Fruit fly (Drosophila melanogaster) whole organism, embryonic: Measurements from ENCODE around the gene sals.
A peak's percentile ranks its signal among the peaks of the same experiment; 100 is the strongest.

Experiments
- Asciz ChIP-seq: fragments of 200-800 bp; sonication (Bioruptor generic); optimal IDR thresholded peaks from 2 replicates; lab custom pipeline; 2017; ENCODE audit warnings: missing biosample characterization, mild to moderate bottlenecking, missing genetic modification characterization, missing genetic modification reagents
- Atf3 ChIP-seq: fragments of 200-800 bp; sonication (Bioruptor generic); optimal IDR thresholded peaks from 3 replicates; lab custom pipeline; 2016; ENCODE audit warnings: missing biosample characterization, missing genetic modification characterization
- CG11247 ChIP-seq: fragments of 200-800 bp; sonication (Bioruptor generic); IDR thresholded peaks from 2 replicates; pipeline ENCODE4 v1.3.6; 2022; ENCODE audit warnings: missing biosample characterization, missing genetic modification characterization
- CG11456 ChIP-seq: fragments of 200-800 bp; sonication (Bioruptor generic); IDR thresholded peaks from 3 replicates; pipeline ENCODE4 v1.3.6; 2022; ENCODE audit warnings: missing biosample characterization, missing genetic modification characterization
- CG12236 ChIP-seq: fragments of 200-800 bp; sonication (Bioruptor generic); optimal IDR thresholded peaks from 2 replicates; lab custom pipeline; 2016; ENCODE audit warnings: missing biosample characterization, missing genetic modification characterization
- CG13287 ChIP-seq: fragments of 200-800 bp; sonication (Bioruptor generic); IDR thresholded peaks from 2 replicates; pipeline ENCODE4 v1.3.6; 2022; ENCODE audit warnings: missing biosample characterization, missing genetic modification characterization; ENCODE audit not compliant: partially characterized antibody
- CG13424 ChIP-seq: fragments of 200-800 bp; sonication (Bioruptor generic); optimal IDR thresholded peaks from 2 replicates; lab custom pipeline; 2019; ENCODE audit warnings: missing biosample characterization, mild to moderate bottlenecking, missing genetic modification characterization, moderate library complexity
- CG14441 ChIP-seq: fragments of 200-800 bp; sonication (Bioruptor generic); IDR thresholded peaks from 2 replicates; pipeline ENCODE4 v1.3.6; 2022; ENCODE audit warnings: missing biosample characterization, missing genetic modification characterization
- CG15011 ChIP-seq: fragments of 200-800 bp; sonication (Bioruptor generic); optimal IDR thresholded peaks from 3 replicates; lab custom pipeline; 2018; ENCODE audit warnings: missing biosample characterization, mild to moderate bottlenecking, missing genetic modification characterization
- CG15073 ChIP-seq: fragments of 200-800 bp; sonication (Bioruptor generic); optimal IDR thresholded peaks from 2 replicates; lab custom pipeline; 2016; ENCODE audit warnings: missing biosample characterization, missing genetic modification characterization
- CG17385 ChIP-seq: fragments of 200-800 bp; sonication (Bioruptor generic); optimal IDR thresholded peaks from 3 replicates; lab custom pipeline; 2018; ENCODE audit warnings: missing biosample characterization, mild to moderate bottlenecking, missing genetic modification characterization
- CG17912 ChIP-seq: fragments of 200-800 bp; sonication (Bioruptor generic); optimal IDR thresholded peaks from 2 replicates; lab custom pipeline; 2018; ENCODE audit warnings: missing biosample characterization, mild to moderate bottlenecking, missing genetic modification characterization
- CG2199 ChIP-seq: fragments of 200-800 bp; sonication (Bioruptor generic); IDR thresholded peaks from 3 replicates; pipeline ENCODE4 v1.3.6; 2022; ENCODE audit warnings: missing biosample characterization, missing genetic modification characterization
- CG2202 ChIP-seq: fragments of 200-800 bp; sonication (Bioruptor generic); optimal IDR thresholded peaks from 2 replicates; lab custom pipeline; 2018; ENCODE audit warnings: missing biosample characterization, mild to moderate bottlenecking, missing genetic modification characterization
- CG32532 ChIP-seq: fragments of 200-800 bp; sonication (Bioruptor generic); IDR thresholded peaks from 2 replicates; pipeline ENCODE4 v1.3.6; 2022; ENCODE audit warnings: missing biosample characterization, missing genetic modification characterization
- CG6689 ChIP-seq: fragments of 200-800 bp; sonication (Bioruptor generic); IDR thresholded peaks from 2 replicates; pipeline ENCODE4 v1.3.6; 2022; ENCODE audit warnings: missing biosample characterization, missing genetic modification characterization
- CG6813 ChIP-seq: fragments of 200-800 bp; sonication (Bioruptor generic); optimal IDR thresholded peaks from 2 replicates; lab custom pipeline; 2017; ENCODE audit warnings: missing biosample characterization, missing genetic modification characterization, mild to moderate bottlenecking, moderate library complexity, missing genetic modification reagents
- CG8388 ChIP-seq: fragments of 200-800 bp; sonication (Bioruptor generic); optimal IDR thresholded peaks from 2 replicates; lab custom pipeline; 2019; ENCODE audit warnings: missing biosample characterization, mild to moderate bottlenecking, missing genetic modification characterization, moderate library complexity
- CG9727 ChIP-seq: fragments of 200-800 bp; sonication (Bioruptor generic); optimal IDR thresholded peaks from 3 replicates; lab custom pipeline; 2017; ENCODE audit warnings: missing biosample characterization, mild to moderate bottlenecking, missing genetic modification characterization
- CG9876 ChIP-seq: fragments of 200-800 bp; sonication (Bioruptor generic); optimal IDR thresholded peaks from 2 replicates; lab custom pipeline; 2016; ENCODE audit warnings: missing biosample characterization, missing genetic modification characterization
- Drgx ChIP-seq: fragments of 200-800 bp; sonication (Bioruptor generic); IDR thresholded peaks from 2 replicates; pipeline ENCODE4 v1.3.6; 2022; ENCODE audit warnings: missing biosample characterization, missing genetic modification characterization
- ERR ChIP-seq: fragments of 200-800 bp; sonication (Bioruptor generic); optimal IDR thresholded peaks from 2 replicates; lab custom pipeline; 2016; ENCODE audit warnings: missing biosample characterization, missing genetic modification characterization
- Gsc ChIP-seq: fragments of 200-800 bp; sonication (Bioruptor generic); IDR thresholded peaks from 2 replicates; pipeline ENCODE4 v1.3.6; 2022; ENCODE audit warnings: missing biosample characterization, missing genetic modification characterization
- HLH54F ChIP-seq: fragments of 200-800 bp; sonication (Bioruptor generic); optimal IDR thresholded peaks from 3 replicates; lab custom pipeline; 2016; ENCODE audit warnings: missing biosample characterization, missing genetic modification characterization
- HmgZ ChIP-seq: fragments of 200-800 bp; sonication (Bioruptor generic); optimal IDR thresholded peaks from 2 replicates; lab custom pipeline; 2018; ENCODE audit warnings: missing biosample characterization, mild to moderate bottlenecking, missing genetic modification characterization
- Hr39 ChIP-seq: fragments of >200 bp; optimal IDR thresholded peaks from 2 replicates; lab custom pipeline; 2017
- Rx ChIP-seq: fragments of 200-800 bp; sonication (Bioruptor generic); IDR thresholded peaks from 2 replicates; pipeline ENCODE4 v1.3.6; 2022; ENCODE audit warnings: missing biosample characterization, missing genetic modification characterization
- Trl ChIP-seq, 3 experiments: fragments of >200 bp in 2 of 3; fragments of 200-800 bp in 1 of 3; sonication (Bioruptor generic) in 1 of 3; optimal IDR thresholded peaks; 2 replicates in 1 of 3; 3 replicates in 2 of 3; lab custom pipeline; 2016 to 2017; ENCODE audit warnings: missing biosample characterization in 1 of 3, missing genetic modification characterization in 1 of 3
- ab ChIP-seq: fragments of 200-800 bp; sonication (Bioruptor generic); optimal IDR thresholded peaks from 2 replicates; lab custom pipeline; 2016; ENCODE audit warnings: missing biosample characterization, missing genetic modification characterization
- abd-A ChIP-seq: fragments of 200-800 bp; sonication (Bioruptor generic); optimal IDR thresholded peaks from 3 replicates; lab custom pipeline; 2019; ENCODE audit warnings: missing biosample characterization, mild to moderate bottlenecking, missing genetic modification characterization, moderate library complexity
- ac ChIP-seq: fragments of 200-800 bp; sonication (Bioruptor generic); optimal IDR thresholded peaks from 3 replicates; lab custom pipeline; 2017; ENCODE audit warnings: missing biosample characterization, mild to moderate bottlenecking, missing genetic modification characterization
- bab2 ChIP-seq: fragments of 200-800 bp; sonication (Bioruptor generic); optimal IDR thresholded peaks from 2 replicates; lab custom pipeline; 2016; ENCODE audit warnings: missing biosample characterization, missing genetic modification characterization
- br ChIP-seq: fragments of >200 bp; optimal IDR thresholded peaks from 2 replicates; lab custom pipeline; 2017
- crc ChIP-seq: fragments of 200-800 bp; sonication (Bioruptor generic); optimal IDR thresholded peaks from 2 replicates; lab custom pipeline; 2016; ENCODE audit warnings: missing biosample characterization, missing genetic modification characterization
- cwo ChIP-seq: fragments of 200-800 bp; sonication (Bioruptor generic); optimal IDR thresholded peaks from 3 replicates; lab custom pipeline; 2017; ENCODE audit warnings: missing biosample characterization, missing genetic modification characterization, mild to moderate bottlenecking, moderate library complexity, missing genetic modification reagents
- dan ChIP-seq: fragments of 200-800 bp; sonication (Bioruptor generic); IDR thresholded peaks from 2 replicates; pipeline ENCODE4 v1.3.6; 2022; ENCODE audit warnings: missing biosample characterization, missing genetic modification characterization
- dpn ChIP-seq, 2 experiments: fragments of 200-800 bp; sonication (Bioruptor generic); optimal IDR thresholded peaks; 3 replicates each; lab custom pipeline; 2016; ENCODE audit warnings: missing biosample characterization in 2 of 2, missing genetic modification characterization in 2 of 2
- emc ChIP-seq: fragments of 200-800 bp; sonication (Bioruptor generic); optimal IDR thresholded peaks from 2 replicates; lab custom pipeline; 2016; ENCODE audit warnings: missing biosample characterization, missing genetic modification characterization
- gcm ChIP-seq: fragments of 200-800 bp; sonication (Bioruptor generic); optimal IDR thresholded peaks from 2 replicates; lab custom pipeline; 2019; ENCODE audit warnings: missing biosample characterization, mild to moderate bottlenecking, missing genetic modification characterization, moderate library complexity
- her ChIP-seq: fragments of 200-800 bp; sonication (Bioruptor generic); optimal IDR thresholded peaks from 2 replicates; lab custom pipeline; 2016; ENCODE audit warnings: missing biosample characterization, missing genetic modification characterization
- luna ChIP-seq: fragments of 200-800 bp; sonication (Bioruptor generic); optimal IDR thresholded peaks from 2 replicates; lab custom pipeline; 2016; ENCODE audit warnings: missing biosample characterization, missing genetic modification characterization
- peb ChIP-seq: fragments of 200-800 bp; sonication (Bioruptor generic); IDR thresholded peaks from 2 replicates; pipeline ENCODE4 v1.3.6; 2022; ENCODE audit warnings: missing biosample characterization, missing genetic modification characterization
- prd ChIP-seq, 3 experiments: fragments of >200 bp in 2 of 3; fragments of 200-800 bp in 1 of 3; sonication (Bioruptor generic) in 1 of 3; optimal IDR thresholded peaks in 2 of 3; IDR thresholded peaks in 1 of 3; 2 replicates in 2 of 3; 3 replicates in 1 of 3; pipeline versions ENCODE4 v1.3.6 to Lab custom; 2017 to 2022; ENCODE audit warnings: missing biosample characterization in 1 of 3, missing genetic modification characterization in 1 of 3
- sna ChIP-seq: fragments of 200-800 bp; sonication (Bioruptor generic); IDR thresholded peaks from 2 replicates; pipeline ENCODE4 v1.3.6; 2022; ENCODE audit warnings: missing biosample characterization, missing genetic modification characterization; ENCODE audit not compliant: partially characterized antibody
- tio ChIP-seq: fragments of 200-800 bp; sonication (Bioruptor generic); optimal IDR thresholded peaks from 2 replicates; lab custom pipeline; 2017; ENCODE audit warnings: missing biosample characterization, missing genetic modification characterization, inconsistent platforms
- tx ChIP-seq: fragments of 200-800 bp; sonication (Bioruptor generic); optimal IDR thresholded peaks from 2 replicates; lab custom pipeline; 2016; ENCODE audit warnings: missing biosample characterization, missing genetic modification characterization
- vfl ChIP-seq: fragments of 200-800 bp; sonication (Bioruptor generic); optimal IDR thresholded peaks from 2 replicates; lab custom pipeline; 2016; ENCODE audit warnings: missing biosample characterization, missing genetic modification characterization
- wor ChIP-seq: fragments of 200-800 bp; sonication (Bioruptor generic); IDR thresholded peaks from 2 replicates; pipeline ENCODE4 v1.3.6; 2022; ENCODE audit warnings: missing biosample characterization, missing genetic modification characterization
- zf30C ChIP-seq: fragments of 200-800 bp; sonication (Bioruptor generic); optimal IDR thresholded peaks from 3 replicates; lab custom pipeline; 2018; ENCODE audit warnings: missing biosample characterization, mild to moderate bottlenecking, missing genetic modification characterization

The sals gene

dm6 chr3R:11458022-11458850 is 6.6 kb upstream of the sals start (continued):
- TF ChIP-seq Atf3 (GFP tag; lab: Kevin White, UChicago), result peak; percentile 22
- peak; percentile 90 for TF ChIP-seq CG14441 (GFP tag; lab: Robert Waterston, UW)
- no peak for TF ChIP-seq Drgx (GFP tag; lab: Robert Waterston, UW)
- TF ChIP-seq CG32532 (GFP tag; lab: Robert Waterston, UW), result peak; percentile 88
- peak; percentile 40 for TF ChIP-seq CG15011 (GFP tag; lab: Kevin White, UChicago)
- no peak for TF ChIP-seq br (lab: Kevin White, UChicago)
- peak; percentile 81 for TF ChIP-seq CG11247 (GFP tag; lab: Robert Waterston, UW)
- no peak for TF ChIP-seq CG2202 (tag; lab: Kevin White, UChicago)
- peak; percentile 63 for TF ChIP-seq CG6813
- peak; percentile 27 for TF ChIP-seq crc (GFP tag; lab: Kevin White, UChicago)
- TF ChIP-seq Gsc (GFP tag; lab: Robert Waterston, UW), result 0 out of 2 replicates have a peak, but pooled peaks have one; percentile 43
- TF ChIP-seq abd-A (tag; lab: Kevin White, UChicago), result no peak
- TF ChIP-seq wor (GFP tag; lab: Robert Waterston, UW), result peak; percentile 43; the same call in 1 of the 2 replicates
- TF ChIP-seq CG11456, result peak; percentile 89
- TF ChIP-seq cwo (GFP tag; lab: Kevin White, UChicago), result peak; percentile 85
- no peak for TF ChIP-seq dan (GFP tag; lab: Robert Waterston, UW)
- TF ChIP-seq HLH54F, result peak; percentile 68
- peak; percentile 31; the same call in 1 of the 2 replicates for TF ChIP-seq peb (GFP tag; lab: Robert Waterston, UW)
- no peak for TF ChIP-seq ac (GFP tag; lab: Kevin White, UChicago)
- peak; percentile 18 for TF ChIP-seq Asciz (GFP tag; lab: Kevin White, UChicago)
- no peak for TF ChIP-seq Hr39 (lab: Kevin White, UChicago)
- peak; percentile 64 for TF ChIP-seq Rx
- TF ChIP-seq zf30C, result no peak
- peak; percentile 47 for TF ChIP-seq bab2 (GFP tag; lab: Kevin White, UChicago)
- peak; percentile 45 for TF ChIP-seq luna (GFP tag; lab: Kevin White, UChicago)
- no peak for TF ChIP-seq CG15073 (GFP tag; lab: Kevin White, UChicago)
- TF ChIP-seq her (GFP tag; lab: Kevin White, UChicago), result peak; percentile 57
- peak; percentile 37 for TF ChIP-seq CG9876 (GFP tag; lab: Kevin White, UChicago)
- peak; percentile 49 for TF ChIP-seq CG13424
- TF ChIP-seq tx, result peak; percentile 48
- peak; percentile 13; the same call in 1 of the 2 replicates for TF ChIP-seq CG13287
- peak; percentile 60 for TF ChIP-seq CG9727 (GFP tag; lab: Kevin White, UChicago)
- peak; percentile 75 for TF ChIP-seq CG6689 (GFP tag; lab: Robert Waterston, UW)
- TF ChIP-seq gcm (GFP tag; lab: Kevin White, UChicago), result no peak
- 0 out of 3 replicates have a peak, but pooled peaks have one; percentile 37 for TF ChIP-seq CG2199 (GFP tag; lab: Robert Waterston, UW)
- no peak for TF ChIP-seq vfl (GFP tag; lab: Kevin White, UChicago)
- TF ChIP-seq tio (GFP tag; lab: Kevin White, UChicago), result peak; percentile 25
- peak; percentile 49 for TF ChIP-seq HmgZ
- peak; percentile 17 for TF ChIP-seq CG8388 (GFP tag; lab: Kevin White, UChicago)
- TF ChIP-seq prd (optimal IDR thresholded peaks at IDR 0.05; lab: Kevin White, UChicago), result no peak
- TF ChIP-seq prd (GFP tag; IDR thresholded peaks at IDR 0.05; lab: Robert Waterston, UW), result peak; percentile 86
- TF ChIP-seq CG17385 (GFP tag; lab: Kevin White, UChicago), result peak; percentile 60
- peak; percentile 17 for TF ChIP-seq CG12236
- peak; percentile 28 for TF ChIP-seq ab (GFP tag; lab: Kevin White, UChicago)
- peak; percentile 53 for TF ChIP-seq emc (GFP tag; lab: Kevin White, UChicago)
- peak; percentile 12 to 59 for TF ChIP-seq Trl (optimal IDR thresholded peaks at IDR 0.05; lab: Kevin White, UChicago)
- peak; percentile 40 for TF ChIP-seq Trl (GFP tag; optimal IDR thresholded peaks at IDR 0.05; lab: Kevin White, UChicago)
- TF ChIP-seq sna (GFP tag; lab: Robert Waterston, UW), result no peak
- TF ChIP-seq ERR, result peak; percentile 38
- TF ChIP-seq CG17912 (GFP tag; lab: Kevin White, UChicago), result no peak
- TF ChIP-seq dpn (GFP tag; optimal IDR thresholded peaks at IDR 0.05; lab: Kevin White, UChicago), result peak; percentile 55 to 63
